Fruit fly (Drosophila melanogaster): ENCODE results near the gene CG31808.

The CG31808 gene

dm6 chr2L:16679817-16680683, 35.9 kb downstream of the CG31808 start, which contains the start of the genes grp and squ:
Gene grp (plus strand): TSS chr2L:16680054.
Gene squ (plus strand): TSS chr2L:16680054.
- TF ChIP-seq tj (GFP tag; optimal IDR thresholded peaks at IDR 0.05) (peak; percentile 98), toe (GFP tag; optimal IDR thresholded peaks at IDR 0.05) (no peak), bab1 (GFP tag; optimal IDR thresholded peaks at IDR 0.05) (no peak), kay (GFP tag; ENCODE audit: borderline replicate concordance) (no peak), CG11617 (GFP tag; optimal IDR thresholded peaks at IDR 0.05) (peak; percentile 14), cnc (optimal IDR thresholded peaks at IDR 0.05) (peak in 1 of 2 experiments; percentile 52), Clk (GFP tag; optimal IDR thresholded peaks at IDR 0.05) (no peak), CG5204 (GFP tag; optimal IDR thresholded peaks at IDR 0.05) (no peak), CG7045 (GFP tag; optimal IDR thresholded peaks at IDR 0.05) (no peak), pad (GFP tag; optimal IDR thresholded peaks at IDR 0.05) (peak; percentile 28), CG7101 (tag; optimal IDR thresholded peaks at IDR 0.05) (peak; percentile 37), ovo (GFP tag; optimal IDR thresholded peaks at IDR 0.05) (peak; percentile 80), Crg-1 (GFP tag; optimal IDR thresholded peaks at IDR 0.05) (no peak), Mnt (GFP tag; optimal IDR thresholded peaks at IDR 0.05) (peak; percentile 28), CG12768 (GFP tag; optimal IDR thresholded peaks at IDR 0.05) (peak; percentile 15)

dm6 chr2L:16679073-16679472, 36.9 kb downstream of the CG31808 start:
- TF ChIP-seq ovo (GFP tag; optimal IDR thresholded peaks at IDR 0.05) (no peak), cic (GFP tag; optimal IDR thresholded peaks at IDR 0.05) (no peak), tj (GFP tag; optimal IDR thresholded peaks at IDR 0.05) (no peak), CG11617 (GFP tag; optimal IDR thresholded peaks at IDR 0.05) (no peak), CG7045 (GFP tag; optimal IDR thresholded peaks at IDR 0.05) (no peak), Hr96 (GFP tag; optimal IDR thresholded peaks at IDR 0.05) (no peak), kay (GFP tag; ENCODE audit: borderline replicate concordance) (no peak), CG14711 (tag; optimal IDR thresholded peaks at IDR 0.05) (no peak), CG7101 (tag; optimal IDR thresholded peaks at IDR 0.05) (no peak)

- peak; percentile 15 for TF ChIP-seq ovo (GFP tag; optimal IDR thresholded peaks at IDR 0.05)
- TF ChIP-seq CG33017 (tag; optimal IDR thresholded peaks at IDR 0.05), result no peak
- TF ChIP-seq bab1 (GFP tag; optimal IDR thresholded peaks at IDR 0.05), result peak; percentile 70
- no peak for TF ChIP-seq kay (GFP tag; ENCODE audit: borderline replicate concordance)
- TF ChIP-seq tj (GFP tag; optimal IDR thresholded peaks at IDR 0.05), result peak; percentile 40
- TF ChIP-seq CG14711 (tag; optimal IDR thresholded peaks at IDR 0.05), result peak; percentile 20
- TF ChIP-seq Clk (GFP tag; optimal IDR thresholded peaks at IDR 0.05), result no peak
- TF ChIP-seq cic (GFP tag; optimal IDR thresholded peaks at IDR 0.05), result no peak
- TF ChIP-seq CG7045 (GFP tag; optimal IDR thresholded peaks at IDR 0.05), result no peak
- TF ChIP-seq toe (GFP tag; optimal IDR thresholded peaks at IDR 0.05), result no peak
- TF ChIP-seq CG5204 (GFP tag; optimal IDR thresholded peaks at IDR 0.05), result no peak
- no peak for TF ChIP-seq cnc (optimal IDR thresholded peaks at IDR 0.05)
- no peak for TF ChIP-seq pad (GFP tag; optimal IDR thresholded peaks at IDR 0.05)
- TF ChIP-seq Mnt (GFP tag; optimal IDR thresholded peaks at IDR 0.05), result peak; percentile 26
- no peak for TF ChIP-seq CG11617 (GFP tag; optimal IDR thresholded peaks at IDR 0.05)
- TF ChIP-seq CG1620 (GFP tag; optimal IDR thresholded peaks at IDR 0.05), result peak; percentile 31
- TF ChIP-seq CG12768 (GFP tag; optimal IDR thresholded peaks at IDR 0.05), result no peak
- TF ChIP-seq Crg-1 (GFP tag; optimal IDR thresholded peaks at IDR 0.05), result peak; percentile 53
- TF ChIP-seq CG7101 (tag; optimal IDR thresholded peaks at IDR 0.05), result peak; percentile 62
- peak; percentile 3 for TF ChIP-seq Hr96 (GFP tag; optimal IDR thresholded peaks at IDR 0.05)
Observed at dm6 chr2L:16676651-16677359, 39.2 kb downstream of the CG31808 start, which contains the start of the genes Trpgamma and her. Gene Trpgamma (minus strand): TSS chr2L:16676701. Gene her (plus strand): TSS chr2L:16677185.

- peak; percentile 55 for TF ChIP-seq Hr96 (GFP tag; optimal IDR thresholded peaks at IDR 0.05)
- TF ChIP-seq kay (GFP tag; ENCODE audit: borderline replicate concordance), result no peak
- no peak for TF ChIP-seq tj (GFP tag; optimal IDR thresholded peaks at IDR 0.05)
- peak; percentile 13 for TF ChIP-seq Clk (GFP tag; optimal IDR thresholded peaks at IDR 0.05)
- TF ChIP-seq cic (GFP tag; optimal IDR thresholded peaks at IDR 0.05), result no peak
- peak; percentile 25 for TF ChIP-seq CG7101 (tag; optimal IDR thresholded peaks at IDR 0.05)
- TF ChIP-seq pad (GFP tag; optimal IDR thresholded peaks at IDR 0.05), result no peak
- TF ChIP-seq cnc (optimal IDR thresholded peaks at IDR 0.05), result no peak
- TF ChIP-seq CG12768 (GFP tag; optimal IDR thresholded peaks at IDR 0.05), result peak; percentile 59
- TF ChIP-seq Mnt (GFP tag; optimal IDR thresholded peaks at IDR 0.05), result no peak
- no peak for TF ChIP-seq CG1620 (GFP tag; optimal IDR thresholded peaks at IDR 0.05)
- peak; percentile 22 for TF ChIP-seq CG14711 (tag; optimal IDR thresholded peaks at IDR 0.05)
- no peak for TF ChIP-seq ovo (GFP tag; optimal IDR thresholded peaks at IDR 0.05)
- peak; percentile 51 for TF ChIP-seq CG33017 (tag; optimal IDR thresholded peaks at IDR 0.05)
- TF ChIP-seq CG7045 (GFP tag; optimal IDR thresholded peaks at IDR 0.05), result peak; percentile 66
- TF ChIP-seq bab1 (GFP tag; optimal IDR thresholded peaks at IDR 0.05), result no peak
- TF ChIP-seq CG11617 (GFP tag; optimal IDR thresholded peaks at IDR 0.05), result no peak
- TF ChIP-seq toe (GFP tag; optimal IDR thresholded peaks at IDR 0.05), result peak; percentile 57
- TF ChIP-seq Crg-1 (GFP tag; optimal IDR thresholded peaks at IDR 0.05), result no peak
- peak; percentile 50 for TF ChIP-seq CG5204 (GFP tag; optimal IDR thresholded peaks at IDR 0.05)
Observed at dm6 chr2L:16672290-16672689, 43.7 kb downstream of the CG31808 start.

- TF ChIP-seq cnc (optimal IDR thresholded peaks at IDR 0.05), result no peak
Observed at dm6 chr2L:16657467-16657866, 58.5 kb downstream of the CG31808 start.

Data from whole organism, adult.